Fruit fly (Drosophila melanogaster): Measurements from ENCODE around the gene GckIII.

GckIII gene

dm6 chr3R:17118917-17119378 lies 33.6 kb downstream of the GckIII start:
- TF ChIP-seq ssp (GFP tag; IDR thresholded peaks at IDR 0.05), result no peak
- TF ChIP-seq yki (optimal IDR thresholded peaks at IDR 0.05), result peak; percentile 57
- peak; percentile 48; the same call in 1 of the 2 replicates for TF ChIP-seq hbn (GFP tag; IDR thresholded peaks at IDR 0.05; ENCODE audit: partially characterized antibody)
- no peak for TF ChIP-seq slp2 (GFP tag; optimal IDR thresholded peaks at IDR 0.05)
- peak; percentile 21; the same call in 1 of the 2 replicates for TF ChIP-seq Scr (GFP tag; IDR thresholded peaks at IDR 0.05; ENCODE audit: partially characterized antibody)
- peak in 1 of 2 experiments; percentile 7 for TF ChIP-seq Eip74EF (GFP tag; optimal IDR thresholded peaks at IDR 0.05)
- no peak for TF ChIP-seq CG4617 (GFP tag; optimal IDR thresholded peaks at IDR 0.05; ENCODE audit: borderline replicate concordance)
- 0 out of 2 replicates have a peak, but pooled peaks have one; percentile 13 for TF ChIP-seq sob (GFP tag; IDR thresholded peaks at IDR 0.05)
- TF ChIP-seq sens (GFP tag), result peak; percentile 42
- peak; percentile 22; the same call in 1 of the 2 replicates for TF ChIP-seq sna (GFP tag; IDR thresholded peaks at IDR 0.05; ENCODE audit: partially characterized antibody)
- TF ChIP-seq HmgZ (tag; optimal IDR thresholded peaks at IDR 0.05), result peak; percentile 14
- TF ChIP-seq CG7786 (GFP tag; optimal IDR thresholded peaks at IDR 0.05), result no peak
- TF ChIP-seq danr (GFP tag; IDR thresholded peaks at IDR 0.05), result no peak
- peak; percentile 90 to 91 for TF ChIP-seq Trl (optimal IDR thresholded peaks at IDR 0.05)
- TF ChIP-seq Trl (GFP tag; optimal IDR thresholded peaks at IDR 0.05), result no peak
- peak; percentile 96 for TF ChIP-seq CG3163 (GFP tag; optimal IDR thresholded peaks at IDR 0.05)
- TF ChIP-seq Atf6 (GFP tag; IDR thresholded peaks at IDR 0.05), result peak; percentile 32; the same call in 1 of the 2 replicates
- peak; percentile 62 for TF ChIP-seq lbe (GFP tag; optimal IDR thresholded peaks at IDR 0.05)
- 0 out of 2 replicates have a peak, but pooled peaks have one; percentile 21 for TF ChIP-seq tna (GFP tag; IDR thresholded peaks at IDR 0.05; ENCODE audit: partially characterized antibody)
- no peak for TF ChIP-seq vfl (GFP tag; optimal IDR thresholded peaks at IDR 0.05)
- peak; percentile 82 for TF ChIP-seq Jarid2 (GFP tag; optimal IDR thresholded peaks at IDR 0.05)
- TF ChIP-seq CG8359 (GFP tag; optimal IDR thresholded peaks at IDR 0.05; ENCODE audit: borderline replicate concordance), result peak; percentile 7
- TF ChIP-seq nmo (GFP tag; optimal IDR thresholded peaks at IDR 0.05), result no peak
- TF ChIP-seq CG14441 (GFP tag; IDR thresholded peaks at IDR 0.05), result peak; percentile 23; the same call in 1 of the 2 replicates
- TF ChIP-seq caup (GFP tag; optimal IDR thresholded peaks at IDR 0.05; ENCODE audit: severe bottlenecking), result peak; percentile 15
- TF ChIP-seq CG13287 (GFP tag; IDR thresholded peaks at IDR 0.05; ENCODE audit: partially characterized antibody), result peak; percentile 60
- TF ChIP-seq CG6791 (GFP tag; IDR thresholded peaks at IDR 0.05; ENCODE audit: partially characterized antibody), result 0 out of 3 replicates have a peak, but pooled peaks have one; percentile 36
- no peak for TF ChIP-seq D (optimal IDR thresholded peaks at IDR 0.05)
- TF ChIP-seq D (GFP tag; optimal IDR thresholded peaks at IDR 0.05), result no peak
- TF ChIP-seq sqz (GFP tag; optimal IDR thresholded peaks at IDR 0.05), result peak; percentile 20
- no peak for TF ChIP-seq MTF-1 (GFP tag; optimal IDR thresholded peaks at IDR 0.05; ENCODE audit: borderline replicate concordance)
- peak; percentile 48; the same call in 1 of the 2 replicates for TF ChIP-seq Bgb (GFP tag; IDR thresholded peaks at IDR 0.05; ENCODE audit: partially characterized antibody)
- TF ChIP-seq sd (tag; optimal IDR thresholded peaks at IDR 0.05), result peak; percentile 21
- peak; percentile 56; the same call in 1 of the 3 replicates for TF ChIP-seq ci (GFP tag; IDR thresholded peaks at IDR 0.05)
- peak; percentile 7 for TF ChIP-seq ash1 (GFP tag; optimal IDR thresholded peaks at IDR 0.05)
- no peak for TF ChIP-seq CG11247 (GFP tag; IDR thresholded peaks at IDR 0.05)
- TF ChIP-seq Aef1 (GFP tag; IDR thresholded peaks at IDR 0.05), result no peak
- peak; percentile 44; the same call in 1 of the 2 replicates for TF ChIP-seq rib (GFP tag; IDR thresholded peaks at IDR 0.05)
- TF ChIP-seq CG6854 (GFP tag; optimal IDR thresholded peaks at IDR 0.05), result peak; percentile 11
- peak; percentile 62; the same call in 1 of the 2 replicates for TF ChIP-seq CG4360 (GFP tag; IDR thresholded peaks at IDR 0.05)
- peak; percentile 41 for TF ChIP-seq nom (GFP tag; optimal IDR thresholded peaks at IDR 0.05)
- TF ChIP-seq wdn (GFP tag; IDR thresholded peaks at IDR 0.05), result 0 out of 2 replicates have a peak, but pooled peaks have one; percentile 32
- peak; percentile 43 for TF ChIP-seq kni (GFP tag; optimal IDR thresholded peaks at IDR 0.05)
- peak; percentile 39; the same call in 1 of the 2 replicates for TF ChIP-seq unc-4 (GFP tag; IDR thresholded peaks at IDR 0.05; ENCODE audit: partially characterized antibody)
- peak; percentile 48 for TF ChIP-seq CG34376 (GFP tag; optimal IDR thresholded peaks at IDR 0.05)
- peak; percentile 43 for TF ChIP-seq cg (GFP tag; optimal IDR thresholded peaks at IDR 0.05)
- TF ChIP-seq ato (GFP tag; IDR thresholded peaks at IDR 0.05; ENCODE audit: partially characterized antibody), result no peak
- peak in 1 of 2 experiments; percentile 70 for TF ChIP-seq crp (GFP tag; optimal IDR thresholded peaks at IDR 0.05)
